Worm (Caenorhabditis elegans): ENCODE results near the gene irg-4.

Gene irg-4

DNA sequence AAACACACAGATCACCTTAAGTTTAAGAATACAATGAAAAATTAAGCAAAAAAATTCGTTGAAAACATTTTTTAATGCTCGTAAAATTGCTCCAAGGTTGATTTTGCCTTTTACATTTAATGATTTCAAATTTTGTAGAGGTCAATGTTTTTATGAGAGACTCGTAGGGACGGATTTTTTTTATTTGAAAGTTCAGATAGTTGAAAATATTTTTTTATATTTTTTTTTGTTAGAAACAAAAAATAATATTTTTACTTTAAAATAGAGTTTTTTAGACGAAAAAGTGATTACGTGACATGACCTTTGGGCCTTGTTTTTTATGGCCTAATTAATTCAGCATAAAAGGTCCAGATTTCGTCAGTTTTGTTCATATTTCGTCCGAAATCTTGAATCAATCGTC, 19.1 kb downstream of the irg-4 start, which contains the start of gene smz-1:
Gene smz-1 (plus strand): TSS at position 301 of the 400 bp plus-strand sequence.
- TF ChIP-seq blmp-1 (tag; optimal IDR thresholded peaks at IDR 0.05) = no peak
- no peak for TF ChIP-seq nhr-11 (tag; optimal IDR thresholded peaks at IDR 0.05)
- no peak for TF ChIP-seq lin-14 (GFP tag; optimal IDR thresholded peaks at IDR 0.05)
- no peak for TF ChIP-seq ceh-8 (GFP tag; optimal IDR thresholded peaks at IDR 0.05)

- no peak for TF ChIP-seq fkh-4 (tag; optimal IDR thresholded peaks at IDR 0.05; ENCODE audit: borderline replicate concordance)
- no peak for TF ChIP-seq aly-2 (tag; optimal IDR thresholded peaks at IDR 0.05)
- no peak for TF ChIP-seq mdl-1 (tag; optimal IDR thresholded peaks at IDR 0.05)
Observed at ce11 chrIV:12456613-12457012, 21.0 kb downstream of the irg-4 start, which contains the start of gene C25G4.7. Gene C25G4.7 (plus strand): TSS chrIV:12456913.

DNA sequence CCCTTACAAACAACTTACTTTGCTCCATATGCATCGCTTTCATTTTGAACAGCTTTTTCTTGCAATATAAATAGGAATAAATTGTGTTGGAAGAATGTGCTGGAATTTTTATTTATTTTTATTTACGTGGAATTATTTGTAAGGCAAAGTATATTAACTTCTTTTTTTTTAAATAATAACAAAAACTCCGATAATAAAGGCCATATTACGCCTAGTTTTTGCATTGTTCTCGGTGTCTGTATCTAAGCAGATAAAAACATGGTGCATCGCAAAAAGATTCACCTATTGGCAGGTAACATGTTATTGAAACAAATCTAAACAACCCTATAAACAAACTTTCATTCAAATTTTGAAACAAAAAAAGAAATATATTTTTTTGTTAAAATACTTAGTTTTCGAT, 27.7 kb downstream of the irg-4 start, which contains the start of gene C25G4.8:
Gene C25G4.8 (minus strand): TSS at position 101 of the 400 bp plus-strand sequence.
- no peak for TF ChIP-seq ztf-11 (tag; optimal IDR thresholded peaks at IDR 0.05)
- no peak for TF ChIP-seq egl-27 (tag; optimal IDR thresholded peaks at IDR 0.05)
- TF ChIP-seq snu-23 (GFP tag; optimal IDR thresholded peaks at IDR 0.05) = no peak

- TF ChIP-seq fkh-10 (GFP tag; optimal IDR thresholded peaks at IDR 0.05) (peak; percentile 19), mef-2 (tag; optimal IDR thresholded peaks at IDR 0.05) (no peak), efl-1 (optimal IDR thresholded peaks at IDR 0.05) (peak; percentile 16 to 30), efl-1 (GFP tag; optimal IDR thresholded peaks at IDR 0.05 in 1 of 2) (peak in 1 of 2 experiments; percentile 15), nhr-77 (tag; optimal IDR thresholded peaks at IDR 0.05) (peak; percentile 6), sup-37 (GFP tag; optimal IDR thresholded peaks at IDR 0.05) (no peak), fkh-8 (tag; optimal IDR thresholded peaks at IDR 0.05) (peak; percentile 83), skn-1 (tag; optimal IDR thresholded peaks at IDR 0.05) (peak; percentile 31), nhr-19 (GFP tag; conservative IDR thresholded peaks at IDR 0.05) (no peak), ces-1 (GFP tag; optimal IDR thresholded peaks at IDR 0.05) (no peak), nhr-85 (tag) (peak; percentile 38), lin-14 (GFP tag; optimal IDR thresholded peaks at IDR 0.05) (peak; percentile 85), ceh-82 (tag; optimal IDR thresholded peaks at IDR 0.05) (peak in 1 of 3 experiments; percentile 46), pag-3 (tag; optimal IDR thresholded peaks at IDR 0.05; ENCODE audit: borderline replicate concordance, insufficient read depth) (no peak), lin-35 (GFP tag; optimal IDR thresholded peaks at IDR 0.05) (peak in 1 of 2 experiments; percentile 22)
Observed at ce11 chrIV:12464822-12465221, 29.2 kb downstream of the irg-4 start.

ce11 chrIV:12467761-12468160, 32.1 kb downstream of the irg-4 start:
- TF ChIP-seq unc-30 (tag; optimal IDR thresholded peaks at IDR 0.05) (no peak), Y116A8C.19 (tag; optimal IDR thresholded peaks at IDR 0.05; ENCODE audit: borderline replicate concordance) (no peak), ets-5 (GFP tag; IDR thresholded peaks at IDR 0.05) (no peak), ceh-63 (GFP tag; optimal IDR thresholded peaks at IDR 0.05) (no peak), ces-1 (GFP tag; optimal IDR thresholded peaks at IDR 0.05) (no peak), elt-2 (tag; optimal IDR thresholded peaks at IDR 0.05) (no peak), nhr-20 (tag; optimal IDR thresholded peaks at IDR 0.05) (peak; percentile 23), hlh-4 (tag; optimal IDR thresholded peaks at IDR 0.05) (no peak), lsy-2 (tag; optimal IDR thresholded peaks at IDR 0.05) (no peak), nhr-84 (tag; optimal IDR thresholded peaks at IDR 0.05) (no peak), blmp-1 (tag; optimal IDR thresholded peaks at IDR 0.05) (peak; percentile 40), ceh-82 (tag; optimal IDR thresholded peaks at IDR 0.05) (no peak), nhr-237 (tag; optimal IDR thresholded peaks at IDR 0.05) (no peak), ceh-8 (GFP tag; optimal IDR thresholded peaks at IDR 0.05) (no peak), lin-14 (GFP tag; optimal IDR thresholded peaks at IDR 0.05) (peak; percentile 79), elt-3 (tag; optimal IDR thresholded peaks at IDR 0.05) (peak in 1 of 6 experiments; percentile 53), isw-1 (GFP tag; IDR thresholded peaks at IDR 0.05) (no peak), nhr-85 (tag) (peak; percentile 83), nhr-71 (tag; optimal IDR thresholded peaks at IDR 0.05) (peak; percentile 3), lin-35 (GFP tag; optimal IDR thresholded peaks at IDR 0.05) (peak in 1 of 2 experiments; percentile 11), nhr-11 (tag; optimal IDR thresholded peaks at IDR 0.05) (no peak), snu-23 (GFP tag; optimal IDR thresholded peaks at IDR 0.05) (peak; percentile 19)

Measured in whole organism, L1 larva.